Worm (Caenorhabditis elegans) whole organism, midembryonic: ENCODE measurements around the gene clec-58.

ENCODE experiments used
- T22C8.4 ChIP-seq: fragments of 200-800 bp; sonication (Bioruptor generic); IDR thresholded peaks from 2 replicates; pipeline ENCODE4 v1.3.6; 2022; ENCODE audit warnings: missing genetic modification characterization, missing compliant biosample characterization
- flt-1 ChIP-seq: fragments of 200-800 bp; sonication (Bioruptor generic); IDR thresholded peaks from 2 replicates; pipeline ENCODE4 v1.3.6; 2022; ENCODE audit warnings: missing genetic modification characterization, missing compliant biosample characterization
- klf-2 ChIP-seq: fragments of 200-800 bp; sonication (Bioruptor generic); conservative IDR thresholded peaks from 2 replicates; pipeline ENCODE4 v1.3.6; 2022; ENCODE audit warnings: missing genetic modification reagents, missing genetic modification characterization, missing compliant biosample characterization
- med-1 ChIP-seq: sonication (generic microtip); optimal IDR thresholded peaks from 2 replicates; lab custom pipeline; 2017; ENCODE audit warnings: missing genetic modification characterization, mild to moderate bottlenecking, missing compliant biosample characterization, antibody characterized with exemption, missing genetic modification reagents; ENCODE audit not compliant: insufficient read depth
- tab-1 ChIP-seq: fragments of 200-800 bp; sonication (Bioruptor generic); IDR thresholded peaks from 2 replicates; pipeline ENCODE4 v1.3.6; 2022; ENCODE audit warnings: missing genetic modification characterization, missing compliant biosample characterization
- ztf-23 ChIP-seq: fragments of 200-800 bp; sonication (Bioruptor generic); IDR thresholded peaks from 2 replicates; pipeline ENCODE4 v1.3.6; 2022; ENCODE audit warnings: missing genetic modification reagents, missing genetic modification characterization, missing compliant biosample characterization
- ztf-29 ChIP-seq: fragments of 200-800 bp; sonication (Bioruptor generic); IDR thresholded peaks from 2 replicates; pipeline ENCODE4 v1.3.6; 2022; ENCODE audit warnings: missing genetic modification reagents, missing genetic modification characterization, missing compliant biosample characterization

ce11 chrII:10525134-10525533, 49.2 kb upstream of the clec-58 start:
- TF ChIP-seq ztf-23 (GFP tag; lab: Robert Waterston, UW) (no peak), flt-1 (GFP tag; lab: Robert Waterston, UW) (no peak), ztf-29 (GFP tag; lab: Robert Waterston, UW) (no peak), tab-1 (GFP tag; lab: Robert Waterston, UW) (no peak), T22C8.4 (no peak), med-1 (no peak), klf-2 (no peak)
